Fruit fly (Drosophila melanogaster): ENCODE measurements around the gene CG18088.

Gene CG18088

DNA sequence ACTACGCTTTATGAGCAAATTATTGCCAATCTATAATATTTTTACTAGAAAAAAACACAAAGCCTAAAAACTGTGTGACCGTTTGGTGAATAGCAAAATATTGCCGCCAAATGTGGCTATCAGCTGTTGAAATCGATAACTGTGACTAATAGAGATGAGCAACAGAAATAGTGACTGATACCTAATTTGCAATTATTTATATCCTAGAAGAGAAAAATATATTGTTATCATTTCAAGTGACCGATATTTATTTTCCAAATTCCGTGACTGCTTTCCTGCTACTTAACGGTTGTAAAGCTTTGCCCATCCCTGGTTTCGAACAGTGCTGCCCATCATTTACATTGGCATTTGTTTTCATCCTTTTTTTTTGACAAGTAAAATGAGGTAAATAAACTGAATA is 29.9 kb downstream of the CG18088 start, which contains the start of the genes alien and CG18661 (continued):
- TF ChIP-seq CG15073 (GFP tag; optimal IDR thresholded peaks at IDR 0.05) (peak; percentile 15), CG1024 (GFP tag; IDR thresholded peaks at IDR 0.05) (peak; percentile 95), CG16815 (GFP tag; optimal IDR thresholded peaks at IDR 0.05) (peak; percentile 90), Dip3 (GFP tag; optimal IDR thresholded peaks at IDR 0.05) (peak; percentile 95), seq (GFP tag; IDR thresholded peaks at IDR 0.05) (peak; percentile 84), Dll (GFP tag; IDR thresholded peaks at IDR 0.05; ENCODE audit: partially characterized antibody) (peak; percentile 70), eve (GFP tag; optimal IDR thresholded peaks at IDR 0.05) (no peak), tna (GFP tag; IDR thresholded peaks at IDR 0.05; ENCODE audit: partially characterized antibody) (no peak), CG11696 (GFP tag; IDR thresholded peaks at IDR 0.05) (peak; percentile 50; the same call in 1 of the 2 replicates), E2f2 (GFP tag; IDR thresholded peaks at IDR 0.05) (peak; percentile 66), pb (GFP tag; optimal IDR thresholded peaks at IDR 0.05) (peak; percentile 82), CG4282 (GFP tag; optimal IDR thresholded peaks at IDR 0.05) (peak; percentile 88), CG17612 (GFP tag; IDR thresholded peaks at IDR 0.05) (peak; percentile 45), CG31441 (GFP tag; IDR thresholded peaks at IDR 0.05) (peak; percentile 88), da (GFP tag; optimal IDR thresholded peaks at IDR 0.05) (peak; percentile 30), CG16813 (GFP tag; IDR thresholded peaks at IDR 0.05; ENCODE audit: partially characterized antibody) (peak; percentile 72), pros (GFP tag; optimal IDR thresholded peaks at IDR 0.05) (no peak), wek (GFP tag; optimal IDR thresholded peaks at IDR 0.05) (no peak), HLHmδ (GFP tag; optimal IDR thresholded peaks at IDR 0.05) (no peak), CG10462 (GFP tag; optimal IDR thresholded peaks at IDR 0.05) (peak; percentile 72), CG1233 (GFP tag; optimal IDR thresholded peaks at IDR 0.05) (peak; percentile 37), fu2 (GFP tag; optimal IDR thresholded peaks at IDR 0.05) (peak; percentile 86), CG12769 (tag; optimal IDR thresholded peaks at IDR 0.05) (peak; percentile 84), CG5953 (GFP tag; IDR thresholded peaks at IDR 0.05) (peak; percentile 91), h (optimal IDR thresholded peaks at IDR 0.05) (no peak), vfl (GFP tag; optimal IDR thresholded peaks at IDR 0.05) (peak; percentile 71), nerfin-1 (tag; optimal IDR thresholded peaks at IDR 0.05) (peak; percentile 29), Lhr (GFP tag; optimal IDR thresholded peaks at IDR 0.05) (peak; percentile 87), CG8944 (GFP tag; optimal IDR thresholded peaks at IDR 0.05) (peak; percentile 79), Sin3A (optimal IDR thresholded peaks at IDR 0.05) (peak; percentile 52), CG12155 (GFP tag; optimal IDR thresholded peaks at IDR 0.05) (peak; percentile 89), CG43689 (GFP tag; IDR thresholded peaks at IDR 0.05) (peak; percentile 55; the same call in 1 of the 2 replicates), ATbp (GFP tag; optimal IDR thresholded peaks at IDR 0.05) (no peak), pum (GFP tag; optimal IDR thresholded peaks at IDR 0.05) (peak; percentile 95), D19A (tag; optimal IDR thresholded peaks at IDR 0.05) (peak; percentile 62), CG14710 (tag; optimal IDR thresholded peaks at IDR 0.05) (peak; percentile 79), ham (GFP tag; IDR thresholded peaks at IDR 0.05) (peak; percentile 71; the same call in 1 of the 2 replicates), fd96Cb (tag; optimal IDR thresholded peaks at IDR 0.05) (peak; percentile 90), CG17829 (tag; optimal IDR thresholded peaks at IDR 0.05) (peak; percentile 64), peb (GFP tag; IDR thresholded peaks at IDR 0.05) (peak; percentile 85), chn (GFP tag; optimal IDR thresholded peaks at IDR 0.05) (peak; percentile 86), Atf6 (GFP tag; IDR thresholded peaks at IDR 0.05) (peak; percentile 87), CG10366 (GFP tag; IDR thresholded peaks at IDR 0.05) (peak; percentile 97), Adf1 (GFP tag; IDR thresholded peaks at IDR 0.05) (peak; percentile 55), repo (GFP tag; optimal IDR thresholded peaks at IDR 0.05) (peak; percentile 84), CG8388 (GFP tag; optimal IDR thresholded peaks at IDR 0.05) (peak; percentile 46), pho (GFP tag; optimal IDR thresholded peaks at IDR 0.05) (peak; percentile 83), grn (GFP tag; optimal IDR thresholded peaks at IDR 0.05) (peak; percentile 69), CG10147 (GFP tag; optimal IDR thresholded peaks at IDR 0.05) (peak; percentile 58), CG14965 (GFP tag; optimal IDR thresholded peaks at IDR 0.05; ENCODE audit: borderline replicate concordance) (peak; percentile 9), sim (GFP tag; IDR thresholded peaks at IDR 0.05) (no peak), wor (GFP tag; IDR thresholded peaks at IDR 0.05) (peak; percentile 62)

Measured in whole organism, embryonic.